Worm (Caenorhabditis elegans) whole organism, L4 larva: ENCODE results near the gene srbc-40.

ENCODE experiments used
- F10B5.3 ChIP-seq: sonication (generic microtip); optimal IDR thresholded peaks from 2 replicates; lab custom pipeline; 2016; ENCODE audit warnings: mild to moderate bottlenecking, missing genetic modification characterization, missing compliant biosample characterization
- F37D6.2 ChIP-seq: sonication (generic microtip); optimal IDR thresholded peaks from 2 replicates; lab custom pipeline; 2016; ENCODE audit warnings: mild to moderate bottlenecking, missing genetic modification characterization, missing compliant biosample characterization
- F49E8.2 ChIP-seq: sonication (generic microtip); optimal IDR thresholded peaks from 2 replicates; lab custom pipeline; 2016; ENCODE audit warnings: missing compliant biosample characterization, mild to moderate bottlenecking, missing genetic modification characterization, borderline replicate concordance
- T26A8.4 ChIP-seq: fragments of 200-800 bp; sonication (Bioruptor generic); IDR thresholded peaks from 2 replicates; pipeline ENCODE4 v1.3.6; 2022; ENCODE audit warnings: missing genetic modification characterization, missing compliant biosample characterization
- Y48G9A.11 ChIP-seq: fragments of 200-800 bp; sonication (Bioruptor generic); IDR thresholded peaks from 2 replicates; pipeline ENCODE4 v1.3.6; 2022; ENCODE audit warnings: missing genetic modification reagents, missing genetic modification characterization, missing compliant biosample characterization
- ZK337.2 ChIP-seq: fragments of 200-800 bp; sonication (Bioruptor generic); IDR thresholded peaks from 2 replicates; pipeline ENCODE4 v1.3.6; 2022; ENCODE audit warnings: missing genetic modification reagents, missing genetic modification characterization, missing compliant biosample characterization
- ama-1 ChIP-seq: fragments of 150-350 bp; optimal IDR thresholded peaks from 2 replicates; lab custom pipeline; 2014; ENCODE audit warnings: inconsistent platforms, mixed read lengths
- arid-1 ChIP-seq: fragments of 200-800 bp; sonication (Bioruptor generic); conservative IDR thresholded peaks from 2 replicates; pipeline ENCODE4 v1.3.6; 2022; ENCODE audit warnings: missing genetic modification reagents, missing genetic modification characterization, missing compliant biosample characterization
- ceh-20 ChIP-seq: fragments of 200-800 bp; sonication (Bioruptor generic); IDR thresholded peaks from 2 replicates; pipeline ENCODE4 v1.3.6; 2022; ENCODE audit warnings: missing genetic modification reagents, missing genetic modification characterization, missing compliant biosample characterization
- ceh-44 ChIP-seq: fragments of 200-800 bp; sonication (Bioruptor generic); IDR thresholded peaks from 2 replicates; pipeline ENCODE4 v1.3.6; 2022; ENCODE audit warnings: missing genetic modification reagents, missing genetic modification characterization, missing compliant biosample characterization
- ces-1 ChIP-seq: fragments of 150-350 bp; sonication (generic microtip); optimal IDR thresholded peaks from 4 replicates; lab custom pipeline; 2014; ENCODE audit warnings: missing biosample characterization, missing genetic modification reagents, missing genetic modification characterization
- daf-12 ChIP-seq: fragments of 150-350 bp; optimal IDR thresholded peaks from 2 replicates; lab custom pipeline; 2014; ENCODE audit warnings: missing biosample characterization, missing genetic modification reagents, missing genetic modification characterization
- daf-8 ChIP-seq: fragments of 200-800 bp; sonication (Bioruptor generic); IDR thresholded peaks from 2 replicates; pipeline ENCODE4 v1.3.6; 2022; ENCODE audit warnings: missing genetic modification characterization, missing compliant biosample characterization
- dmd-9 ChIP-seq: fragments of 200-800 bp; sonication (Bioruptor generic); IDR thresholded peaks from 2 replicates; pipeline ENCODE4 v1.3.6; 2022; ENCODE audit warnings: missing genetic modification reagents, missing genetic modification characterization, missing compliant biosample characterization
- dpl-1 ChIP-seq: fragments of 150-350 bp; optimal IDR thresholded peaks from 2 replicates; lab custom pipeline; 2014; ENCODE audit warnings: missing biosample characterization, missing genetic modification reagents, missing genetic modification characterization
- fos-1 ChIP-seq: fragments of 150-350 bp; optimal IDR thresholded peaks from 2 replicates; lab custom pipeline; 2014; ENCODE audit warnings: missing biosample characterization, missing genetic modification characterization
- hif-1 ChIP-seq, 2 experiments: sonication (generic microtip); optimal IDR thresholded peaks; 2 replicates each; lab custom pipeline; 2016 to 2017; ENCODE audit warnings: missing compliant biosample characterization in 2 of 2, missing genetic modification characterization in 2 of 2, missing genetic modification reagents in 2 of 2, missing genotype in 2 of 2, mild to moderate bottlenecking in 1 of 2
- hlh-30 ChIP-seq: sonication (generic microtip); optimal IDR thresholded peaks from 2 replicates; lab custom pipeline; 2017; ENCODE audit warnings: antibody characterized with exemption, mild to moderate bottlenecking, missing genetic modification characterization, missing compliant biosample characterization; ENCODE audit not compliant: insufficient read depth
- hmg-1.1 ChIP-seq: fragments of 200-800 bp; sonication (Bioruptor generic); IDR thresholded peaks from 2 replicates; pipeline ENCODE4 v1.3.6; 2022; ENCODE audit warnings: missing genetic modification reagents, missing genetic modification characterization, missing compliant biosample characterization
- jun-1 ChIP-seq: fragments of 150-350 bp; optimal IDR thresholded peaks from 2 replicates; lab custom pipeline; 2014; ENCODE audit warnings: missing biosample characterization, missing genetic modification reagents, missing genetic modification characterization
- lin-1 ChIP-seq: fragments of 200-800 bp; sonication (Bioruptor generic); IDR thresholded peaks from 2 replicates; pipeline ENCODE4 v1.3.6; 2022; ENCODE audit warnings: missing genetic modification reagents, missing genetic modification characterization, missing compliant biosample characterization
- lin-13 ChIP-seq: fragments of 150-350 bp; optimal IDR thresholded peaks from 2 replicates; lab custom pipeline; 2014; ENCODE audit warnings: missing biosample characterization, missing genetic modification reagents, missing genetic modification characterization
- lin-15B ChIP-seq: fragments of 150-350 bp; sonication (generic microtip); optimal IDR thresholded peaks from 3 replicates; lab custom pipeline; 2014; ENCODE audit warnings: missing biosample characterization, missing genetic modification characterization
- lin-29 ChIP-seq: fragments of 200-800 bp; sonication (Bioruptor generic); IDR thresholded peaks from 2 replicates; pipeline ENCODE4 v1.3.6; 2022; ENCODE audit warnings: missing genetic modification reagents, missing genetic modification characterization, missing compliant biosample characterization
- lin-38 ChIP-seq: fragments of 200-800 bp; sonication (Bioruptor generic); IDR thresholded peaks from 2 replicates; pipeline ENCODE4 v1.3.6; 2022; ENCODE audit warnings: missing genetic modification reagents, missing genetic modification characterization, missing compliant biosample characterization
- lsy-2 ChIP-seq, 2 experiments: fragments of 150-350 bp in 1 of 2; sonication (generic microtip) in 1 of 2; optimal IDR thresholded peaks; 2 replicates each; lab custom pipeline; 2014 to 2017; ENCODE audit warnings: missing biosample characterization in 2 of 2, missing genetic modification characterization in 2 of 2
- mep-1 ChIP-seq: fragments of 150-350 bp; sonication (generic microtip); optimal IDR thresholded peaks from 3 replicates; lab custom pipeline; 2014; ENCODE audit warnings: missing biosample characterization, missing genetic modification characterization
- mxl-2 ChIP-seq: fragments of 200-800 bp; sonication (Bioruptor generic); conservative IDR thresholded peaks from 2 replicates; pipeline ENCODE4 v1.3.6; 2022; ENCODE audit warnings: missing genetic modification reagents, missing genetic modification characterization, missing compliant biosample characterization
- nhr-102 ChIP-seq: sonication (generic microtip); optimal IDR thresholded peaks from 2 replicates; lab custom pipeline; 2016; ENCODE audit warnings: mild to moderate bottlenecking, missing genetic modification characterization, moderate library complexity, missing compliant biosample characterization
- nhr-111 ChIP-seq: fragments of 200-800 bp; sonication (Bioruptor generic); optimal IDR thresholded peaks from 2 replicates; lab custom pipeline; 2018; ENCODE audit warnings: mild to moderate bottlenecking, missing genetic modification characterization, missing compliant biosample characterization
- nhr-28 ChIP-seq: fragments of 150-350 bp; optimal IDR thresholded peaks from 2 replicates; lab custom pipeline; 2014; ENCODE audit warnings: missing biosample characterization, missing genetic modification characterization
- nhr-41 ChIP-seq: fragments of 200-800 bp; sonication (Bioruptor generic); IDR thresholded peaks from 2 replicates; pipeline ENCODE4 v1.3.6; 2022; ENCODE audit warnings: missing genetic modification reagents, missing genetic modification characterization, missing compliant biosample characterization
- nhr-48 ChIP-seq: sonication (generic microtip); optimal IDR thresholded peaks from 2 replicates; lab custom pipeline; 2016; ENCODE audit warnings: mild to moderate bottlenecking, missing genetic modification characterization, missing compliant biosample characterization
- nhr-77 ChIP-seq: fragments of 150-350 bp; optimal IDR thresholded peaks from 2 replicates; lab custom pipeline; 2014; ENCODE audit warnings: missing biosample characterization, missing genetic modification characterization
- php-3 ChIP-seq: fragments of 200-800 bp; sonication (Bioruptor generic); IDR thresholded peaks from 2 replicates; pipeline ENCODE4 v1.3.6; 2022; ENCODE audit warnings: missing genetic modification reagents, missing genetic modification characterization, missing compliant biosample characterization
- pqm-1 ChIP-seq: sonication (generic microtip); optimal IDR thresholded peaks from 2 replicates; lab custom pipeline; 2017; ENCODE audit warnings: missing biosample characterization, missing genetic modification characterization
- sdz-12 ChIP-seq: fragments of 200-800 bp; sonication (Bioruptor generic); optimal IDR thresholded peaks from 2 replicates; lab custom pipeline; 2018; ENCODE audit warnings: mild to moderate bottlenecking, missing genetic modification characterization, missing compliant biosample characterization
- skn-1 ChIP-seq: fragments of 150-350 bp; optimal IDR thresholded peaks from 2 replicates; lab custom pipeline; 2014; ENCODE audit warnings: missing biosample characterization, missing genetic modification characterization
- spr-1 ChIP-seq: sonication (generic microtip); optimal IDR thresholded peaks from 2 replicates; lab custom pipeline; 2016; ENCODE audit warnings: mild to moderate bottlenecking, missing genetic modification characterization, missing compliant biosample characterization
- tag-97 ChIP-seq: fragments of 200-800 bp; sonication (Bioruptor generic); IDR thresholded peaks from 2 replicates; pipeline ENCODE4 v1.3.6; 2022; ENCODE audit warnings: missing genetic modification characterization, missing compliant biosample characterization
- unc-130 ChIP-seq: sonication (generic microtip); optimal IDR thresholded peaks from 2 replicates; lab custom pipeline; 2016; ENCODE audit warnings: missing genetic modification reagents, missing genetic modification characterization, missing compliant biosample characterization
- unc-62 ChIP-seq, 3 experiments: fragments of 150-350 bp in 1 of 3; sonication (generic microtip); optimal IDR thresholded peaks in 2 of 3; peaks in 1 of 3; 1 replicate in 1 of 3; 2 replicates in 2 of 3; lab custom pipeline; 2014 to 2017; ENCODE audit warnings: missing biosample characterization in 3 of 3, missing genetic modification characterization in 3 of 3, missing genetic modification reagents in 3 of 3, missing genotype in 1 of 3
- vab-7 ChIP-seq: fragments of 200-800 bp; sonication (Bioruptor generic); IDR thresholded peaks from 2 replicates; pipeline ENCODE4 v1.3.6; 2022; ENCODE audit warnings: missing genetic modification reagents, missing genetic modification characterization, missing compliant biosample characterization
- zfp-3 ChIP-seq: fragments of 200-800 bp; sonication (Bioruptor generic); conservative IDR thresholded peaks from 2 replicates; pipeline ENCODE4 v1.3.6; 2022; ENCODE audit warnings: missing genetic modification reagents, missing genetic modification characterization, missing compliant biosample characterization
- ztf-11 ChIP-seq: fragments of 150-350 bp; optimal IDR thresholded peaks from 2 replicates; lab custom pipeline; 2014; ENCODE audit warnings: missing biosample characterization, missing genetic modification characterization

srbc-40 gene

ce11 chrV:727484-728351 lies 8.1 kb upstream of the srbc-40 start, which contains the start of the genes icl-1 and srh-2 (continued):
- TF ChIP-seq T26A8.4 (GFP tag; lab: Robert Waterston, UW) (peak; percentile 91), ZK337.2 (GFP tag; lab: Robert Waterston, UW) (no peak), lin-13 (no peak), nhr-48 (tag; lab: Kevin White, UChicago) (peak; percentile 40), jun-1 (tag; lab: Kevin White, UChicago) (no peak), lsy-2 (tag; optimal IDR thresholded peaks at IDR 0.05; lab: Kevin White, UChicago) (peak in 1 of 2 experiments; percentile 47), unc-130 (GFP tag; lab: Kevin White, UChicago) (no peak), vab-7 (GFP tag; lab: Robert Waterston, UW) (no peak), lin-1 (GFP tag; lab: Robert Waterston, UW) (0 out of 2 replicates have a peak, but pooled peaks have one; percentile 23), hmg-1.1 (GFP tag; lab: Robert Waterston, UW) (peak; percentile 42; the same call in 1 of the 2 replicates), mxl-2 (GFP tag; lab: Robert Waterston, UW) (no peak), Y48G9A.11 (GFP tag; lab: Robert Waterston, UW) (no peak), ama-1 (lab: Kevin White, UChicago) (peak; percentile 95), F10B5.3 (tag; lab: Kevin White, UChicago) (no peak), nhr-28 (tag; lab: Kevin White, UChicago) (peak; percentile 67), ztf-11 (tag; lab: Kevin White, UChicago) (no peak), nhr-111 (peak; percentile 82), dmd-9 (no peak), skn-1 (tag; lab: Kevin White, UChicago) (no peak), F37D6.2 (tag; lab: Kevin White, UChicago) (no peak), tag-97 (GFP tag; lab: Robert Waterston, UW) (no peak), ceh-20 (GFP tag; lab: Robert Waterston, UW) (peak; percentile 9; the same call in 1 of the 2 replicates)

- TF ChIP-seq pqm-1 (tag; lab: Kevin White, UChicago) (peak; percentile 44), unc-62 (GFP tag; optimal IDR thresholded peaks at IDR 0.05 in 1 of 2; lab: Kevin White, UChicago) (no peak), unc-62 (tag; optimal IDR thresholded peaks at IDR 0.05; lab: Kevin White, UChicago) (no peak), lin-38 (GFP tag; lab: Robert Waterston, UW) (0 out of 2 replicates have a peak, but pooled peaks have one; percentile 3), dmd-9 (peak; percentile 7; the same call in 1 of the 2 replicates), zfp-3 (GFP tag; lab: Robert Waterston, UW) (peak; percentile 41; the same call in 1 of the 2 replicates), daf-8 (GFP tag; lab: Robert Waterston, UW) (no peak), lin-15B (tag; lab: Kevin White, UChicago) (no peak), fos-1 (tag; lab: Kevin White, UChicago) (no peak), ceh-44 (GFP tag; lab: Robert Waterston, UW) (no peak), dpl-1 (GFP tag; lab: Kevin White, UChicago) (no peak), daf-12 (no peak), Y48G9A.11 (GFP tag; lab: Robert Waterston, UW) (no peak), lin-29 (GFP tag; lab: Robert Waterston, UW) (no peak; the same call in 1 of the 2 replicates), mep-1 (peak; percentile 30), ces-1 (no peak), hif-1 (tag; optimal IDR thresholded peaks at IDR 0.05; lab: Kevin White, UChicago) (no peak), F49E8.2 (tag; lab: Kevin White, UChicago) (no peak), sdz-12 (no peak), nhr-77 (tag; lab: Kevin White, UChicago) (no peak), spr-1 (no peak), F37D6.2 (tag; lab: Kevin White, UChicago) (no peak), nhr-102 (tag; lab: Kevin White, UChicago) (no peak), arid-1 (GFP tag; lab: Robert Waterston, UW) (no peak), nhr-41 (GFP tag; lab: Robert Waterston, UW) (no peak), hlh-30 (tag; lab: Kevin White, UChicago) (no peak), php-3 (GFP tag; lab: Robert Waterston, UW) (no peak)
Observed at ce11 chrV:726573-727483, 7.2 kb upstream of the srbc-40 start.
